Worm (Caenorhabditis elegans) whole organism, L4 larva: ENCODE results near the gene oma-2.
A peak's percentile ranks its signal among the peaks of the same experiment; 100 is the strongest.

Experiments used
- T26A8.4 ChIP-seq: fragments of 200-800 bp; sonication (Bioruptor generic); IDR thresholded peaks from 2 replicates; pipeline ENCODE4 v1.3.6; 2022; ENCODE audit warnings: missing genetic modification characterization, missing compliant biosample characterization
- ama-1 ChIP-seq: fragments of 150-350 bp; optimal IDR thresholded peaks from 2 replicates; lab custom pipeline; 2014; ENCODE audit warnings: inconsistent platforms, mixed read lengths
- ceh-32 ChIP-seq: sonication (generic microtip); optimal IDR thresholded peaks from 2 replicates; lab custom pipeline; 2016; ENCODE audit warnings: mild to moderate bottlenecking, missing genetic modification characterization, missing compliant biosample characterization; ENCODE audit not compliant: poor library complexity
- egl-43 ChIP-seq: fragments of 200-800 bp; sonication (Bioruptor generic); IDR thresholded peaks from 2 replicates; pipeline ENCODE4 v1.3.6; 2022; ENCODE audit warnings: missing genetic modification reagents, missing genetic modification characterization, missing compliant biosample characterization
- fkh-10 ChIP-seq: fragments of 150-350 bp; optimal IDR thresholded peaks from 2 replicates; lab custom pipeline; 2014; ENCODE audit warnings: missing biosample characterization, missing genetic modification reagents, missing genetic modification characterization
- gei-8 ChIP-seq: fragments of 200-800 bp; sonication (Bioruptor generic); optimal IDR thresholded peaks from 2 replicates; lab custom pipeline; 2018; ENCODE audit warnings: mild to moderate bottlenecking, missing genetic modification characterization, missing compliant biosample characterization
- mdl-1 ChIP-seq, 2 experiments: fragments of 150-350 bp in 1 of 2; sonication (generic microtip) in 1 of 2; optimal IDR thresholded peaks; 2 replicates each; lab custom pipeline; 2014 to 2017; ENCODE audit warnings: missing biosample characterization in 2 of 2, missing genetic modification characterization in 2 of 2
- nhr-11 ChIP-seq: fragments of 150-350 bp; optimal IDR thresholded peaks from 2 replicates; lab custom pipeline; 2014; ENCODE audit warnings: missing biosample characterization, missing genetic modification characterization
- nhr-237 ChIP-seq: sonication (generic microtip); optimal IDR thresholded peaks from 2 replicates; lab custom pipeline; 2017; ENCODE audit warnings: missing biosample characterization, missing genetic modification characterization
- saeg-2 ChIP-seq: fragments of 200-800 bp; sonication (Bioruptor generic); IDR thresholded peaks from 2 replicates; pipeline ENCODE4 v1.3.6; 2022; ENCODE audit warnings: missing genetic modification reagents, missing genetic modification characterization, missing compliant biosample characterization
- unc-62 ChIP-seq, 3 experiments: fragments of 150-350 bp in 1 of 3; sonication (generic microtip); optimal IDR thresholded peaks in 2 of 3; peaks in 1 of 3; 1 replicate in 1 of 3; 2 replicates in 2 of 3; lab custom pipeline; 2014 to 2017; ENCODE audit warnings: missing biosample characterization in 3 of 3, missing genetic modification characterization in 3 of 3, missing genetic modification reagents in 3 of 3, missing genotype in 1 of 3

DNA sequence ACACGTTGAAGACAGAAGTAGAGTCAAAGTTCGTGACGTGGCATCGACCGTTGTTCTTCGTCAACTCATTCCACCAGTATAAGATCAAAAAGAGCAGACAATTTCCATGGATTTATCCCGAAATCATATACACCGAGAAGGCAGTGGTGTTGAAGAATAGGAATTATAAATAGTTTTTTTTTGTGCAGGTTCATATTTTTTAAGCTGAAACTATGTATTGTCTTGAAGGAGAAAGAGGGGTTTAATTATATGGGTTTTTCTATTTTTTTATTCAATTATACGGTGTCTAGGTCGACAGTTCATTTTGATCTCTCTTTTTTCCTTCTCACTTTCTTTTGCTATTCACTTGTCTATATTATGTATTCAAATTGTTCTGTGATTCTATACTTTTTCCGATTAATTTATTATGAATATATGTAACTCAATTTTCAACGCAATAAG, 9.9 kb downstream of the oma-2 start:
- TF ChIP-seq mdl-1 (tag; optimal IDR thresholded peaks at IDR 0.05; lab: Kevin White, UChicago): no peak
- no peak for TF ChIP-seq nhr-237
- TF ChIP-seq saeg-2 (GFP tag; lab: Robert Waterston, UW): no peak
- TF ChIP-seq egl-43: no peak
- no peak for TF ChIP-seq gei-8 (GFP tag; lab: Kevin White, UChicago)
- TF ChIP-seq unc-62 (GFP tag; optimal IDR thresholded peaks at IDR 0.05 in 1 of 2; lab: Kevin White, UChicago): no peak
- no peak for TF ChIP-seq unc-62 (tag; optimal IDR thresholded peaks at IDR 0.05; lab: Kevin White, UChicago)
- TF ChIP-seq T26A8.4 (GFP tag; lab: Robert Waterston, UW): peak; percentile 57; the same call in 1 of the 2 replicates
- no peak for TF ChIP-seq ceh-32 (tag; lab: Kevin White, UChicago)
- no peak for TF ChIP-seq nhr-11 (tag; lab: Kevin White, UChicago)
- no peak for TF ChIP-seq ama-1 (lab: Kevin White, UChicago)
- TF ChIP-seq fkh-10 (GFP tag; lab: Kevin White, UChicago): no peak
